Worm (Caenorhabditis elegans) whole organism, L4 larva: ENCODE data around the gene srsx-22.

Source experiments
- ama-1 ChIP-seq: fragments of 150-350 bp; optimal IDR thresholded peaks from 2 replicates; lab custom pipeline; 2014; ENCODE audit warnings: inconsistent platforms, mixed read lengths
- dve-1 ChIP-seq: sonication (generic microtip); optimal IDR thresholded peaks from 2 replicates; lab custom pipeline; 2017; ENCODE audit warnings: antibody characterized with exemption, mild to moderate bottlenecking, missing genetic modification characterization, missing compliant biosample characterization; ENCODE audit not compliant: insufficient read depth
- egl-43 ChIP-seq: fragments of 200-800 bp; sonication (Bioruptor generic); IDR thresholded peaks from 2 replicates; pipeline ENCODE4 v1.3.6; 2022; ENCODE audit warnings: missing genetic modification reagents, missing genetic modification characterization, missing compliant biosample characterization
- jun-1 ChIP-seq: fragments of 150-350 bp; optimal IDR thresholded peaks from 2 replicates; lab custom pipeline; 2014; ENCODE audit warnings: missing biosample characterization, missing genetic modification reagents, missing genetic modification characterization

DNA sequence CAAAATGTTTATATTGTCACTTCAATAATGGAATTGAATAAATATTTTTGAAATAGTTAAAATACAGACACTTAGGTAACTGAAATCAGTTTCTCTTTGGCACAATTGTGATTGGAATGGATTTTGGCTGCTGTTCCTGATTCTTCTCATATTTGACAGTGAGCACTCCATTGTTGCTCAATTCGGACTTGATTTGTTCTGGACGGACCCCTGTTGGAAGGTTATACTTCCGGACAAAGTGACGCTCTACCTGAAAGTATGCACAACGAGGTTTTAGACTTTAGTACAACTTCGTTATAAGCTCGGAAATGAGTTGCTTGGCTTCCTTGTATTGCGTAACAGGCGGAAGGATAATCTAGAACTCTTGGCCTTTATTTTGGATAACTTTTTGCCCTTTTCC is 33.3 kb downstream of the srsx-22 start:
- TF ChIP-seq dve-1 (tag; lab: Kevin White, UChicago) (no peak), jun-1 (tag; lab: Kevin White, UChicago) (no peak), ama-1 (no peak), egl-43 (GFP tag; lab: Robert Waterston, UW) (no peak)
